Fruit fly (Drosophila melanogaster): ENCODE measurements around the gene Eip74EF.
A peak's percentile ranks its signal among the peaks of the same experiment; 100 is the strongest.

- no peak for TF ChIP-seq sd (tag; optimal IDR thresholded peaks at IDR 0.05)
- TF ChIP-seq CG1233 (GFP tag; optimal IDR thresholded peaks at IDR 0.05), result no peak
- peak in 1 of 2 experiments; percentile 32 for TF ChIP-seq eve (GFP tag; optimal IDR thresholded peaks at IDR 0.05)
- no peak for TF ChIP-seq scrt (GFP tag; optimal IDR thresholded peaks at IDR 0.05)
- TF ChIP-seq klu (GFP tag; IDR thresholded peaks at IDR 0.05), result no peak
- no peak for TF ChIP-seq ap (GFP tag; IDR thresholded peaks at IDR 0.05)
- TF ChIP-seq CG3281 (GFP tag; optimal IDR thresholded peaks at IDR 0.05), result no peak
- TF ChIP-seq Eip74EF (GFP tag; optimal IDR thresholded peaks at IDR 0.05), result peak in 1 of 2 experiments; percentile 0
- no peak for TF ChIP-seq so (GFP tag; IDR thresholded peaks at IDR 0.05)
- no peak for TF ChIP-seq CG16779 (GFP tag; IDR thresholded peaks at IDR 0.05)
- TF ChIP-seq Doc2 (GFP tag; IDR thresholded peaks at IDR 0.05), result no peak
- TF ChIP-seq rib (GFP tag; IDR thresholded peaks at IDR 0.05), result no peak
- no peak for TF ChIP-seq Dfd (GFP tag; optimal IDR thresholded peaks at IDR 0.05)
Observed at dm6 chr3L:17608185-17609067, 10.7 kb downstream of the Eip74EF start.
